Fruit fly (Drosophila melanogaster): ENCODE results near the gene nab.

The nab gene

DNA sequence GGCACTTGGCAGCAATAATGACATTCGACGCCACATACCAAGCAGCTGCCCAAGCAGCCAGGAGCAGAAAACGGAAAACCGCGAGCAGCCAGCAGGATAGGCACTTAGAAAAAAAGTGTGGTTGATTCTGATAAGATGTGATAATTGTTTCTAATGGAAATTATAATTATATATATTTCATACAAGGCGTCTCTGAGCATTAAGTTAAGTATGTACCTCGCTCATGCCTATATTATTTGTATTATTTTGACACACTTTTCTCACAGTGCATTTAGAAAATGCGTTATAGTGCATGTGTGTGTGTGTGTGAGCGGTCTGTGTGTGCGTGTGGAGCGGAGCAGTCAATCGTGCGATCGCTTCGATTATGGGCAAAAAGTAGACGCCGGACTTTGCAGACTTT, 2.4 kb downstream of the nab start (continued):
- no peak for TF ChIP-seq mirr (GFP tag; optimal IDR thresholded peaks at IDR 0.05)
- TF ChIP-seq gcm (GFP tag; optimal IDR thresholded peaks at IDR 0.05): no peak
- TF ChIP-seq CG18011 (GFP tag; optimal IDR thresholded peaks at IDR 0.05): no peak
- no peak for TF ChIP-seq chn (GFP tag; optimal IDR thresholded peaks at IDR 0.05)
- no peak for TF ChIP-seq yki (optimal IDR thresholded peaks at IDR 0.05)
- no peak for TF ChIP-seq CG2116 (GFP tag; optimal IDR thresholded peaks at IDR 0.05)
- no peak for TF ChIP-seq jing (GFP tag; optimal IDR thresholded peaks at IDR 0.05)
- TF ChIP-seq ac (GFP tag; optimal IDR thresholded peaks at IDR 0.05): peak; percentile 39
- no peak for TF ChIP-seq shn (GFP tag; optimal IDR thresholded peaks at IDR 0.05)
- TF ChIP-seq CG5953 (GFP tag; IDR thresholded peaks at IDR 0.05): no peak
- peak; percentile 37 for TF ChIP-seq trem (tag; optimal IDR thresholded peaks at IDR 0.05)
- no peak for TF ChIP-seq Vsx1 (GFP tag; optimal IDR thresholded peaks at IDR 0.05)
- no peak for TF ChIP-seq CG15601 (tag; optimal IDR thresholded peaks at IDR 0.05)
- no peak for TF ChIP-seq CG7987 (GFP tag; optimal IDR thresholded peaks at IDR 0.05)
- TF ChIP-seq CG8765 (GFP tag; IDR thresholded peaks at IDR 0.05): peak; percentile 66; the same call in 1 of the 2 replicates
- no peak for TF ChIP-seq Ets65A (GFP tag)
- no peak for TF ChIP-seq crol (GFP tag; IDR thresholded peaks at IDR 0.05)
- no peak for TF ChIP-seq CG3281 (GFP tag; optimal IDR thresholded peaks at IDR 0.05)
- no peak for TF ChIP-seq toy (GFP tag; IDR thresholded peaks at IDR 0.05)
- peak; percentile 23 to 47 for TF ChIP-seq bsh (GFP tag; optimal IDR thresholded peaks at IDR 0.05)
- peak; percentile 44 for TF ChIP-seq corto (GFP tag; optimal IDR thresholded peaks at IDR 0.05)
- TF ChIP-seq esg (GFP tag; conservative IDR thresholded peaks at IDR 0.05): no peak
- TF ChIP-seq CG17802 (tag; optimal IDR thresholded peaks at IDR 0.05): no peak
- no peak for TF ChIP-seq CG8290 (GFP tag; optimal IDR thresholded peaks at IDR 0.05)
- no peak for TF ChIP-seq CG8290 (tag; optimal IDR thresholded peaks at IDR 0.05)
- TF ChIP-seq sens (GFP tag): peak; percentile 2
- no peak for TF ChIP-seq Kr (GFP tag; optimal IDR thresholded peaks at IDR 0.05)
- TF ChIP-seq fd102C (GFP tag; optimal IDR thresholded peaks at IDR 0.05): peak; percentile 53
- TF ChIP-seq tgo (GFP tag; IDR thresholded peaks at IDR 0.05): no peak
- TF ChIP-seq gt (GFP tag; IDR thresholded peaks at IDR 0.05): no peak
- TF ChIP-seq Dfd (GFP tag; optimal IDR thresholded peaks at IDR 0.05): no peak
- TF ChIP-seq lilli (GFP tag; optimal IDR thresholded peaks at IDR 0.05): no peak
- TF ChIP-seq CG7271 (tag; optimal IDR thresholded peaks at IDR 0.05): peak; percentile 59
- TF ChIP-seq Hsf (GFP tag; optimal IDR thresholded peaks at IDR 0.05): no peak
- TF ChIP-seq CG16779 (GFP tag; IDR thresholded peaks at IDR 0.05): no peak
- TF ChIP-seq oc (tag; optimal IDR thresholded peaks at IDR 0.05): no peak
- TF ChIP-seq CG9727 (GFP tag; optimal IDR thresholded peaks at IDR 0.05): peak; percentile 68
- TF ChIP-seq Ssrp (tag; optimal IDR thresholded peaks at IDR 0.05): peak; percentile 3
- TF ChIP-seq CG9215 (GFP tag; IDR thresholded peaks at IDR 0.05): no peak
- no peak for TF ChIP-seq Hmr (GFP tag; optimal IDR thresholded peaks at IDR 0.05)
- no peak for TF ChIP-seq br (optimal IDR thresholded peaks at IDR 0.05)
- TF ChIP-seq CG34376 (GFP tag; optimal IDR thresholded peaks at IDR 0.05): no peak
- TF ChIP-seq CG43689 (GFP tag; IDR thresholded peaks at IDR 0.05): no peak
- peak; percentile 44 for TF ChIP-seq phol (tag; optimal IDR thresholded peaks at IDR 0.05)
- no peak for TF ChIP-seq CG18619 (GFP tag; optimal IDR thresholded peaks at IDR 0.05)
- TF ChIP-seq CG3838 (GFP tag; optimal IDR thresholded peaks at IDR 0.05): no peak
- TF ChIP-seq lab (GFP tag; optimal IDR thresholded peaks at IDR 0.05): no peak
- TF ChIP-seq CG1792 (GFP tag; optimal IDR thresholded peaks at IDR 0.05): no peak
- TF ChIP-seq klu (GFP tag; IDR thresholded peaks at IDR 0.05): no peak
- no peak for TF ChIP-seq pb (GFP tag; optimal IDR thresholded peaks at IDR 0.05)
- TF ChIP-seq Sin3A (optimal IDR thresholded peaks at IDR 0.05): no peak
- TF ChIP-seq trh (GFP tag; optimal IDR thresholded peaks at IDR 0.05): no peak
- TF ChIP-seq CG15269 (tag; optimal IDR thresholded peaks at IDR 0.05): no peak
- no peak for TF ChIP-seq abd-A (tag; optimal IDR thresholded peaks at IDR 0.05)

All from whole organism, embryonic.